Fruit fly (Drosophila melanogaster): ENCODE measurements around the gene CG11583.

CG11583 gene

dm6 chr3L:4259102-4259558, 23.5 kb downstream of the CG11583 start, which contains the start of the genes CG15011 and CG1309 (continued):
- TF ChIP-seq CG10321 (GFP tag; IDR thresholded peaks at IDR 0.05), result 0 out of 2 replicates have a peak, but pooled peaks have one; percentile 6
- peak; percentile 75 for TF ChIP-seq Drgx (GFP tag; IDR thresholded peaks at IDR 0.05)
- peak; percentile 75 for TF ChIP-seq CG5245 (GFP tag; optimal IDR thresholded peaks at IDR 0.05)
- TF ChIP-seq CG10543 (GFP tag; optimal IDR thresholded peaks at IDR 0.05), result peak; percentile 87
- TF ChIP-seq hb (GFP tag; IDR thresholded peaks at IDR 0.05; ENCODE audit: partially characterized antibody), result no peak
- peak; percentile 74 for TF ChIP-seq H15 (GFP tag; IDR thresholded peaks at IDR 0.05)
- TF ChIP-seq Ssrp (tag; optimal IDR thresholded peaks at IDR 0.05), result peak; percentile 79
- TF ChIP-seq Poxn (GFP tag; IDR thresholded peaks at IDR 0.05), result 0 out of 2 replicates have a peak, but pooled peaks have one; percentile 24
- TF ChIP-seq Gsc (GFP tag; IDR thresholded peaks at IDR 0.05), result no peak
- TF ChIP-seq ham (GFP tag; IDR thresholded peaks at IDR 0.05), result 0 out of 2 replicates have a peak, but pooled peaks have one; percentile 35
- TF ChIP-seq CG12391 (tag; optimal IDR thresholded peaks at IDR 0.05), result peak; percentile 93
- TF ChIP-seq fu2 (GFP tag; optimal IDR thresholded peaks at IDR 0.05), result peak; percentile 81
- peak; percentile 90 for TF ChIP-seq YL-1 (GFP tag; optimal IDR thresholded peaks at IDR 0.05)
- no peak for TF ChIP-seq prd (optimal IDR thresholded peaks at IDR 0.05)
- TF ChIP-seq prd (GFP tag; IDR thresholded peaks at IDR 0.05), result peak; percentile 88
- TF ChIP-seq CG3163 (GFP tag; optimal IDR thresholded peaks at IDR 0.05), result peak; percentile 63
- peak; percentile 42 for TF ChIP-seq ab (GFP tag; optimal IDR thresholded peaks at IDR 0.05)
- peak; percentile 83 for TF ChIP-seq lmd (GFP tag; IDR thresholded peaks at IDR 0.05)
- peak; percentile 90 for TF ChIP-seq CG13424 (tag; optimal IDR thresholded peaks at IDR 0.05)
- peak; percentile 96 for TF ChIP-seq CG32767 (GFP tag; IDR thresholded peaks at IDR 0.05)
- TF ChIP-seq Ets97D (GFP tag; optimal IDR thresholded peaks at IDR 0.05), result peak; percentile 58
- peak; percentile 80 for TF ChIP-seq Xrp1 (GFP tag; IDR thresholded peaks at IDR 0.05)
- no peak for TF ChIP-seq CG42726 (GFP tag; IDR thresholded peaks at IDR 0.05; ENCODE audit: partially characterized antibody)
- peak; percentile 88 for TF ChIP-seq gro (GFP tag; optimal IDR thresholded peaks at IDR 0.05)
- TF ChIP-seq maf-S (GFP tag; optimal IDR thresholded peaks at IDR 0.05), result peak; percentile 87
- TF ChIP-seq CG3726 (GFP tag; IDR thresholded peaks at IDR 0.05), result peak; percentile 64; the same call in 2 of the 3 replicates
- no peak for TF ChIP-seq pros (GFP tag; optimal IDR thresholded peaks at IDR 0.05)
- no peak for TF ChIP-seq pita (GFP tag; optimal IDR thresholded peaks at IDR 0.05)
- TF ChIP-seq Ets65A (GFP tag), result peak; percentile 99
- peak; percentile 80 to 81 for TF ChIP-seq Hr51 (GFP tag; optimal IDR thresholded peaks at IDR 0.05)
- peak; percentile 91 for TF ChIP-seq Hsf (GFP tag; optimal IDR thresholded peaks at IDR 0.05)
- TF ChIP-seq tna (GFP tag; IDR thresholded peaks at IDR 0.05; ENCODE audit: partially characterized antibody), result no peak
- 0 out of 4 replicates have a peak, but pooled peaks have one; percentile 32 for TF ChIP-seq chinmo (GFP tag; IDR thresholded peaks at IDR 0.05; ENCODE audit: partially characterized antibody)
- peak; percentile 23 for TF ChIP-seq gfzf (GFP tag; optimal IDR thresholded peaks at IDR 0.05)
- no peak for TF ChIP-seq HLH4C (GFP tag; IDR thresholded peaks at IDR 0.05; ENCODE audit: partially characterized antibody)
- peak; percentile 84 for TF ChIP-seq CG9727 (GFP tag; optimal IDR thresholded peaks at IDR 0.05)
- TF ChIP-seq vvl (GFP tag; IDR thresholded peaks at IDR 0.05), result peak; percentile 84
- peak; percentile 67 for TF ChIP-seq CG12104 (GFP tag; optimal IDR thresholded peaks at IDR 0.05)
- TF ChIP-seq CG4360 (GFP tag; IDR thresholded peaks at IDR 0.05), result no peak
- TF ChIP-seq Hand (GFP tag; optimal IDR thresholded peaks at IDR 0.05), result peak; percentile 36
- peak; percentile 82 for TF ChIP-seq CG34422 (GFP tag; IDR thresholded peaks at IDR 0.05)
- no peak for TF ChIP-seq Hey (tag; optimal IDR thresholded peaks at IDR 0.05)
- TF ChIP-seq insv (GFP tag; optimal IDR thresholded peaks at IDR 0.05), result peak; percentile 21 to 84
- TF ChIP-seq zf30C (GFP tag; optimal IDR thresholded peaks at IDR 0.05), result no peak
- TF ChIP-seq E2f2 (GFP tag; IDR thresholded peaks at IDR 0.05), result peak; percentile 43; the same call in 1 of the 2 replicates
- TF ChIP-seq CG2202 (tag; optimal IDR thresholded peaks at IDR 0.05), result peak; percentile 31
- peak; percentile 87 for TF ChIP-seq lab (GFP tag; optimal IDR thresholded peaks at IDR 0.05)
- TF ChIP-seq pho (GFP tag; optimal IDR thresholded peaks at IDR 0.05), result peak; percentile 91
- TF ChIP-seq Bteb2 (GFP tag; optimal IDR thresholded peaks at IDR 0.05), result peak; percentile 86
- TF ChIP-seq Stat92E (GFP tag; optimal IDR thresholded peaks at IDR 0.05), result peak in 1 of 3 experiments; percentile 35
